Fruit fly (Drosophila melanogaster) whole organism, adult: Measurements from ENCODE around the gene p24-2.

Experiments
- CG11617 ChIP-seq: fragments of 200-800 bp; sonication (Bioruptor generic); optimal IDR thresholded peaks from 2 replicates; lab custom pipeline; 2017; ENCODE audit warnings: mild to moderate bottlenecking, missing biosample characterization, missing genetic modification reagents, missing genetic modification characterization
- CG12768 ChIP-seq: fragments of 200-800 bp; sonication (Bioruptor generic); optimal IDR thresholded peaks from 2 replicates; lab custom pipeline; 2017; ENCODE audit warnings: missing biosample characterization, missing genetic modification characterization, mild to moderate bottlenecking, moderate library complexity, missing genetic modification reagents
- CG14711 ChIP-seq: fragments of 200-800 bp; sonication (Bioruptor generic); optimal IDR thresholded peaks from 2 replicates; lab custom pipeline; 2018; ENCODE audit warnings: missing biosample characterization, mild to moderate bottlenecking, missing genetic modification characterization, moderate library complexity
- CG1620 ChIP-seq: fragments of 200-800 bp; sonication (Bioruptor generic); optimal IDR thresholded peaks from 2 replicates; lab custom pipeline; 2016; ENCODE audit warnings: missing biosample characterization, missing genetic modification characterization
- CG33017 ChIP-seq: fragments of 200-800 bp; sonication (Bioruptor generic); optimal IDR thresholded peaks from 2 replicates; lab custom pipeline; 2018; ENCODE audit warnings: missing biosample characterization, mild to moderate bottlenecking, missing genetic modification characterization, moderate library complexity
- CG5204 ChIP-seq: fragments of 200-800 bp; sonication (Bioruptor generic); optimal IDR thresholded peaks from 2 replicates; lab custom pipeline; 2016; ENCODE audit warnings: missing biosample characterization, missing genetic modification characterization
- CG7045 ChIP-seq: fragments of 200-800 bp; sonication (Bioruptor generic); optimal IDR thresholded peaks from 2 replicates; lab custom pipeline; 2017; ENCODE audit warnings: missing biosample characterization, mild to moderate bottlenecking, missing genetic modification characterization
- CG7101 ChIP-seq: fragments of 200-800 bp; sonication (Bioruptor generic); optimal IDR thresholded peaks from 2 replicates; lab custom pipeline; 2018; ENCODE audit warnings: missing biosample characterization, mild to moderate bottlenecking, missing genetic modification characterization, moderate library complexity
- Clk ChIP-seq: fragments of 200-800 bp; sonication (Bioruptor generic); optimal IDR thresholded peaks from 2 replicates; lab custom pipeline; 2017; ENCODE audit warnings: missing biosample characterization, missing genetic modification characterization
- Crg-1 ChIP-seq: fragments of 200-800 bp; sonication (Bioruptor generic); optimal IDR thresholded peaks from 2 replicates; lab custom pipeline; 2016; ENCODE audit warnings: missing biosample characterization, missing genetic modification characterization
- Hr96 ChIP-seq: fragments of 200-800 bp; sonication (Bioruptor generic); optimal IDR thresholded peaks from 2 replicates; lab custom pipeline; 2016; ENCODE audit warnings: missing biosample characterization, missing genetic modification characterization
- Mnt ChIP-seq: fragments of 200-800 bp; sonication (Bioruptor generic); optimal IDR thresholded peaks from 2 replicates; lab custom pipeline; 2016; ENCODE audit warnings: missing biosample characterization, mild to moderate bottlenecking, missing genetic modification characterization
- bab1 ChIP-seq: fragments of 200-800 bp; sonication (Bioruptor generic); optimal IDR thresholded peaks from 3 replicates; lab custom pipeline; 2019; ENCODE audit warnings: missing biosample characterization, mild to moderate bottlenecking, missing genetic modification characterization, moderate library complexity
- cic ChIP-seq: fragments of 200-800 bp; sonication (Bioruptor generic); optimal IDR thresholded peaks from 2 replicates; lab custom pipeline; 2017; ENCODE audit warnings: missing biosample characterization, mild to moderate bottlenecking, missing genetic modification characterization, moderate library complexity
- cnc ChIP-seq, 2 experiments: fragments of >200 bp; optimal IDR thresholded peaks; 2 replicates each; lab custom pipeline; 2017
- kay ChIP-seq: fragments of 200-800 bp; sonication (Bioruptor generic); peaks from one replicate; lab custom pipeline; 2016; ENCODE audit warnings: missing biosample characterization, missing genetic modification characterization, borderline replicate concordance
- ovo ChIP-seq: fragments of 200-800 bp; sonication (Bioruptor generic); optimal IDR thresholded peaks from 2 replicates; lab custom pipeline; 2016; ENCODE audit warnings: missing biosample characterization, missing genetic modification characterization
- pad ChIP-seq: fragments of 200-800 bp; sonication (Bioruptor generic); optimal IDR thresholded peaks from 3 replicates; lab custom pipeline; 2017; ENCODE audit warnings: missing biosample characterization, missing genetic modification characterization, mild to moderate bottlenecking, moderate library complexity, missing genetic modification reagents
- tj ChIP-seq: fragments of 200-800 bp; sonication (Bioruptor generic); optimal IDR thresholded peaks from 3 replicates; lab custom pipeline; 2017; ENCODE audit warnings: missing biosample characterization, mild to moderate bottlenecking, missing genetic modification characterization, moderate library complexity
- toe ChIP-seq: fragments of 200-800 bp; sonication (Bioruptor generic); optimal IDR thresholded peaks from 2 replicates; lab custom pipeline; 2016; ENCODE audit warnings: missing biosample characterization, missing genetic modification characterization

Gene p24-2

DNA sequence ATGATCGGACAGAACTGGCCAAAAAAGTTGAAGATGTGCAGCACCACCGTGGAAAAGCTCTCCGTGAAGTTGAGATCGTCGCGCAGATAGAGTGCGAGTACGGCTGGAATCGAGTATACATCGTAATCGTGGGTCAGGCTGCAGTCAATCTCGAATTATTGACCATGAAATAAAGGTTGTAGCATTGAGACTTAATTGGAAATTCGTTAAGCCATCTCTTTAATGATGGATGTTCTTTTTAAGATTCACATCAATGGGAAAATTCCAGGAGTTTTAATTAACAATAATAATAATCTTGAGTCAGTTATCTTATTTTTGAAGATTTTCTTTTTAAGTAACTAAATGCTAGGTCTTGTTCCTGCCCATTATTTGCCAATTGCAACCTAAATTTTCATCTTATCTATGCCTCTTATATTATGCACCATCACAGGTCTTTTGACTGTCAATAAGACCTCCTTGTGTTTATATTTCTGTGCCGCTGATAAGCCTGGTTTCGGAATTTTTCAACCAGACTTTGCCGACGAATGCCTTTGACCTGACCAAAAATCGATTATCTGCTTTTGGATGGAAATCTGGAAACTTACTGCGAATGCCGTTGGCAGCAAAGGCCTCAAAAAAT, 9.4 kb downstream of the p24-2 start:
- TF ChIP-seq CG5204 (GFP tag; lab: Kevin White, UChicago) (no peak), CG12768 (GFP tag; lab: Kevin White, UChicago) (no peak), CG14711 (tag; lab: Kevin White, UChicago) (no peak), Crg-1 (GFP tag; lab: Kevin White, UChicago) (no peak), kay (GFP tag; lab: Kevin White, UChicago) (no peak), pad (GFP tag; lab: Kevin White, UChicago) (no peak), Hr96 (GFP tag; lab: Kevin White, UChicago) (no peak), tj (GFP tag; lab: Kevin White, UChicago) (no peak), CG11617 (GFP tag; lab: Kevin White, UChicago) (no peak), CG7045 (no peak), ovo (GFP tag; lab: Kevin White, UChicago) (no peak), CG7101 (tag; lab: Kevin White, UChicago) (no peak), CG1620 (no peak)

DNA sequence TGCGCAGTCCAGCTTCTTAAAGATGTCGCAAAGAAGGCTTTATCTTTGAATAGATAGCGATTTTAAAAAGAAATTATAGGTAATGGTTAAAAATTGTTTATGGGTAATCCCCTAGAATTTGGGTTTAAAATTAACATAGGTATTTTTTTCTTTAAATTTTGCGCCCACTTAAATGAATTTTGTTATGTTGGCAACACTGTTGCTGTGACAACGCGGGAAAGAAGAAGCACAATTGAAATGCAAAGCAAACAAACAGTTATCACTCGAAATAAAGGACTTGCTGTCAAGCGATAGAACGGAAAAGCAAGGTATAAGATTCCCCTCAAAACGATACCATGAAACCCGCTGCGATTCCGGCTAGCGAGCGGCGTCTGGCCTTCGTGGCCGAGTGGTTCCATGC, 12.8 kb downstream of the p24-2 start, which contains the start of gene nmdyn-D7:
Gene nmdyn-D7, plus strand, starts transcription at position 194 of the 400 bp plus-strand sequence.
- TF ChIP-seq CG14711 (tag; lab: Kevin White, UChicago), result peak; percentile 89
- no peak for TF ChIP-seq toe (GFP tag; lab: Kevin White, UChicago)

DNA sequence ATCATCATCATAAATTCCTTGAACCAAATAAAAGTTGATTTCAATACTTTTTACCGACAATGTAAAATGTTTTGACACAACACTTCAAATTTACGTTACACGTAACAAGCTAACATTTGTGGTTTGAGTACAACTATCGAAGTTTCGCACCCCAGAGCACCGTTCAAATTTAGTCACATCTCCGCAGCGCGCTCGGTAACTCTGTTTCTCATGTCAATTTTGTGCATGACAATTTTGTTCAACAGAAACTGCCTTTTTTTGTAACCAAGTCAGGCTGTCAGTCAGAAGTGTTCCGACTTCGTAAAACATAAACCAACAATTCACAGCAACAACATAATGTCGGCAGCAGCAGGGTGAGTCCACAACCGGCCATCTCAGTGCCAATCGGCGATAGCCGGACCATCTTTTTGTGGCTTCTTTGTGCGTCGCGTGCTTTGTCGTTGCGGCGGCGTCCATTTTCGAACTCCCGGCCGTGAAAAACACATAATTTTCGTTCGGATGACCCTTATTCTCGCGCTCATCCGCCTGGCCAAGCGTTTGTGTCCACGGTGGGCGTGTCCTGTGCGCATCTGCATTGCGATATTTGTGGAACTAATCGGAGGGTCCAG, 14.8 kb downstream of the p24-2 start, which contains the start of gene p23:
Gene p23, plus strand, starts transcription at position 194 of the 608 bp plus-strand sequence.
- TF ChIP-seq CG1620 (peak; percentile 49), CG14711 (tag; lab: Kevin White, UChicago) (peak; percentile 88), CG7101 (tag; lab: Kevin White, UChicago) (peak; percentile 12), bab1 (GFP tag; lab: Kevin White, UChicago) (peak; percentile 61), ovo (GFP tag; lab: Kevin White, UChicago) (peak; percentile 18), cic (GFP tag; lab: Kevin White, UChicago) (no peak), pad (GFP tag; lab: Kevin White, UChicago) (peak; percentile 4), Mnt (GFP tag; lab: Kevin White, UChicago) (peak; percentile 39), toe (GFP tag; lab: Kevin White, UChicago) (no peak)

dm6 chr3R:9674968-9675573, 17.5 kb downstream of the p24-2 start, which contains the start of gene Nepl12:
Gene Nepl12, plus strand, starts transcription at chr3R:9675523.
- no peak for TF ChIP-seq kay (GFP tag; lab: Kevin White, UChicago)
- peak; percentile 7 for TF ChIP-seq pad (GFP tag; lab: Kevin White, UChicago)
- TF ChIP-seq Crg-1 (GFP tag; lab: Kevin White, UChicago), result no peak
- TF ChIP-seq CG11617 (GFP tag; lab: Kevin White, UChicago), result no peak
- no peak for TF ChIP-seq CG5204 (GFP tag; lab: Kevin White, UChicago)
- no peak for TF ChIP-seq CG7045
- TF ChIP-seq toe (GFP tag; lab: Kevin White, UChicago), result no peak
- no peak for TF ChIP-seq Clk (GFP tag; lab: Kevin White, UChicago)
- peak; percentile 3 for TF ChIP-seq ovo (GFP tag; lab: Kevin White, UChicago)
- no peak for TF ChIP-seq tj (GFP tag; lab: Kevin White, UChicago)
- TF ChIP-seq CG14711 (tag; lab: Kevin White, UChicago), result no peak
- TF ChIP-seq CG12768 (GFP tag; lab: Kevin White, UChicago), result peak; percentile 63
- TF ChIP-seq Mnt (GFP tag; lab: Kevin White, UChicago), result peak; percentile 5
- no peak for TF ChIP-seq CG1620
- TF ChIP-seq bab1 (GFP tag; lab: Kevin White, UChicago), result no peak
- TF ChIP-seq CG7101 (tag; lab: Kevin White, UChicago), result no peak
- TF ChIP-seq Hr96 (GFP tag; lab: Kevin White, UChicago), result no peak
- no peak for TF ChIP-seq CG33017 (tag; lab: Kevin White, UChicago)
- peak; percentile 80 for TF ChIP-seq cic (GFP tag; lab: Kevin White, UChicago)
- no peak for TF ChIP-seq cnc (optimal IDR thresholded peaks at IDR 0.05; lab: Kevin White, UChicago)

dm6 chr3R:9674196-9674693, 18.3 kb downstream of the p24-2 start, which contains the start of gene Dhc1:
Gene Dhc1, minus strand, starts transcription at chr3R:9674643.
- TF ChIP-seq ovo (GFP tag; lab: Kevin White, UChicago), result no peak
- TF ChIP-seq Mnt (GFP tag; lab: Kevin White, UChicago), result no peak
- no peak for TF ChIP-seq pad (GFP tag; lab: Kevin White, UChicago)
- TF ChIP-seq Clk (GFP tag; lab: Kevin White, UChicago), result no peak
- no peak for TF ChIP-seq CG1620
- TF ChIP-seq CG5204 (GFP tag; lab: Kevin White, UChicago), result no peak
- TF ChIP-seq bab1 (GFP tag; lab: Kevin White, UChicago), result no peak
- TF ChIP-seq Crg-1 (GFP tag; lab: Kevin White, UChicago), result no peak
- no peak for TF ChIP-seq toe (GFP tag; lab: Kevin White, UChicago)
- no peak for TF ChIP-seq CG11617 (GFP tag; lab: Kevin White, UChicago)
- no peak for TF ChIP-seq CG14711 (tag; lab: Kevin White, UChicago)
- TF ChIP-seq CG7101 (tag; lab: Kevin White, UChicago), result no peak
- no peak for TF ChIP-seq Hr96 (GFP tag; lab: Kevin White, UChicago)
- TF ChIP-seq cnc (optimal IDR thresholded peaks at IDR 0.05; lab: Kevin White, UChicago), result no peak
- TF ChIP-seq tj (GFP tag; lab: Kevin White, UChicago), result no peak
